Worm (Caenorhabditis elegans) whole organism, L1 larva: ENCODE data around the gene dyf-18.

Experiments
- Y116A8C.19 ChIP-seq: sonication (generic microtip); optimal IDR thresholded peaks from 2 replicates; lab custom pipeline; 2016; ENCODE audit warnings: missing compliant biosample characterization, missing genetic modification characterization, borderline replicate concordance
- blmp-1 ChIP-seq: fragments of 150-350 bp; optimal IDR thresholded peaks from 2 replicates; lab custom pipeline; 2014; ENCODE audit warnings: missing biosample characterization, missing genetic modification characterization
- ceh-63 ChIP-seq: fragments of 200-800 bp; sonication (Bioruptor generic); optimal IDR thresholded peaks from 2 replicates; lab custom pipeline; 2018; ENCODE audit warnings: mild to moderate bottlenecking, missing genetic modification characterization, missing compliant biosample characterization
- efl-1 ChIP-seq, 4 experiments: fragments of 150-350 bp; optimal IDR thresholded peaks in 3 of 4; peaks in 1 of 4; 1 replicate in 1 of 4; 2 replicates in 3 of 4; lab custom pipeline; 2014; ENCODE audit warnings: missing biosample characterization in 2 of 4, missing genetic modification characterization in 2 of 4, missing genetic modification reagents in 2 of 4
- efl-3 ChIP-seq: fragments of 200-800 bp; sonication (Bioruptor generic); optimal IDR thresholded peaks from 2 replicates; lab custom pipeline; 2018; ENCODE audit warnings: mild to moderate bottlenecking, missing genetic modification characterization, missing compliant biosample characterization
- egl-27 ChIP-seq, 2 experiments: fragments of 150-350 bp in 1 of 2; sonication (generic microtip); optimal IDR thresholded peaks; 3 replicates each; lab custom pipeline; 2017 to 2018; ENCODE audit warnings: missing biosample characterization in 2 of 2, missing genetic modification characterization in 2 of 2, missing genetic modification reagents in 2 of 2
- elt-2 ChIP-seq: sonication (generic microtip); optimal IDR thresholded peaks from 2 replicates; lab custom pipeline; 2016; ENCODE audit warnings: missing genetic modification characterization, mild to moderate bottlenecking, inconsistent platforms, missing compliant biosample characterization, missing genetic modification reagents
- elt-3 ChIP-seq, 6 experiments: fragments of 150-350 bp in 1 of 6; sonication (generic microtip); optimal IDR thresholded peaks; 2 replicates each; lab custom pipeline; 2017 to 2018; ENCODE audit warnings: missing biosample characterization in 6 of 6, missing genetic modification characterization in 6 of 6, inconsistent platforms in 1 of 6
- ets-5 ChIP-seq: fragments of 200-800 bp; sonication (Bioruptor generic); IDR thresholded peaks from 2 replicates; pipeline ENCODE4 v1.3.6; 2022; ENCODE audit warnings: missing genetic modification characterization, missing compliant biosample characterization
- fos-1 ChIP-seq: fragments of 150-350 bp; optimal IDR thresholded peaks from 2 replicates; lab custom pipeline; 2014; ENCODE audit warnings: missing biosample characterization, missing genetic modification characterization
- hpl-2 ChIP-seq: fragments of 150-350 bp; optimal IDR thresholded peaks from 2 replicates; lab custom pipeline; 2014; ENCODE audit warnings: missing biosample characterization, missing genetic modification reagents, missing genetic modification characterization
- lin-13 ChIP-seq: fragments of 150-350 bp; optimal IDR thresholded peaks from 2 replicates; lab custom pipeline; 2014; ENCODE audit warnings: missing biosample characterization, missing genetic modification reagents, missing genetic modification characterization
- lin-14 ChIP-seq: fragments of 200-800 bp; sonication (Bioruptor generic); optimal IDR thresholded peaks from 2 replicates; lab custom pipeline; 2018; ENCODE audit warnings: mild to moderate bottlenecking, missing genetic modification characterization, moderate library complexity, missing compliant biosample characterization
- lir-3 ChIP-seq: sonication (generic microtip); optimal IDR thresholded peaks from 2 replicates; lab custom pipeline; 2016; ENCODE audit warnings: mild to moderate bottlenecking, missing genetic modification characterization, moderate library complexity, missing compliant biosample characterization; ENCODE audit not compliant: poor library complexity
- lsy-2 ChIP-seq, 2 experiments: fragments of 150-350 bp; optimal IDR thresholded peaks; 2 replicates each; lab custom pipeline; 2014; ENCODE audit warnings: missing biosample characterization in 2 of 2, missing genetic modification characterization in 2 of 2
- mdl-1 ChIP-seq, 2 experiments: fragments of 150-350 bp; optimal IDR thresholded peaks; 2 replicates each; lab custom pipeline; 2014 to 2017; ENCODE audit warnings: missing biosample characterization in 2 of 2, missing genetic modification characterization in 2 of 2, inconsistent platforms in 1 of 2
- nhr-11 ChIP-seq: fragments of 150-350 bp; optimal IDR thresholded peaks from 2 replicates; lab custom pipeline; 2014; ENCODE audit warnings: missing biosample characterization, missing genetic modification characterization
- nhr-20 ChIP-seq: sonication (generic microtip); optimal IDR thresholded peaks from 2 replicates; lab custom pipeline; 2016; ENCODE audit warnings: mild to moderate bottlenecking, missing genetic modification characterization, missing compliant biosample characterization
- nhr-47 ChIP-seq: sonication (generic microtip); optimal IDR thresholded peaks from 2 replicates; lab custom pipeline; 2016; ENCODE audit warnings: mild to moderate bottlenecking, missing genetic modification characterization, moderate library complexity, missing compliant biosample characterization
- nhr-76 ChIP-seq: sonication (generic microtip); optimal IDR thresholded peaks from 2 replicates; lab custom pipeline; 2017; ENCODE audit warnings: missing biosample characterization, missing genetic modification characterization
- nhr-84 ChIP-seq: sonication (generic microtip); optimal IDR thresholded peaks from 2 replicates; lab custom pipeline; 2017; ENCODE audit warnings: missing biosample characterization, missing genetic modification characterization
- nhr-90 ChIP-seq: sonication (generic microtip); optimal IDR thresholded peaks from 2 replicates; lab custom pipeline; 2016; ENCODE audit warnings: mild to moderate bottlenecking, missing genetic modification characterization, missing compliant biosample characterization; ENCODE audit not compliant: poor library complexity
- snpc-4 ChIP-seq: fragments of 150-350 bp; optimal IDR thresholded peaks from 2 replicates; lab custom pipeline; 2014; ENCODE audit warnings: missing biosample characterization, missing genetic modification characterization
- sox-4 ChIP-seq: sonication (generic microtip); optimal IDR thresholded peaks from 2 replicates; lab custom pipeline; 2016; ENCODE audit warnings: missing genetic modification characterization, missing compliant biosample characterization
- xbp-1 ChIP-seq: sonication (generic microtip); optimal IDR thresholded peaks from 2 replicates; lab custom pipeline; 2016; ENCODE audit warnings: missing genetic modification characterization, missing compliant biosample characterization
- zag-1 ChIP-seq: fragments of 150-350 bp; optimal IDR thresholded peaks from 2 replicates; lab custom pipeline; 2014; ENCODE audit warnings: missing biosample characterization, missing genetic modification characterization

Gene dyf-18

DNA sequence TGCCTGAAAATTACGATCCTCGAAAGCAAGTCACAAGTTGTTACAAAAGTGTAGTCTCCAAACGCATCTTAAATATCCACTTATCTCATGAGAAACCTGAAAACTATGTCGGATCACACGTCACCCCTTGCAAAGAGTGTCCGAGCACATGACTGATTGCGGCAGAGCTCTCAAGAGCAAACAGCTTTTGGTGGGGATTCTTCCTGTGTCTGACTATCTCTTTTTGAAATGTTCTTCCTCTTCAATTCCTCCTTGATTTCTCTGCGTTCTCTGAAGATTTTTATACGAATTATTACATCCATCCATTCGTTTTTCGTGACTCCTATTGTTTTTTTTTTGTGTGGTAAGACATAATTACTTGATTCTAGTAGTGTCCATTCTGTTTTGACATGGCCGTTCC, 52.1 kb downstream of the dyf-18 start, which contains the start of gene T12A7.6 (continued):
- TF ChIP-seq Y116A8C.19 (tag; lab: Kevin White, UChicago) (no peak), fos-1 (tag; lab: Kevin White, UChicago) (no peak), blmp-1 (no peak), nhr-76 (tag; lab: Kevin White, UChicago) (no peak), nhr-90 (tag; lab: Kevin White, UChicago) (no peak), ets-5 (no peak), ceh-63 (GFP tag; lab: Kevin White, UChicago) (no peak), elt-3 (tag; optimal IDR thresholded peaks at IDR 0.05; lab: Kevin White, UChicago) (no peak), lsy-2 (tag; optimal IDR thresholded peaks at IDR 0.05; lab: Kevin White, UChicago) (peak in 1 of 2 experiments; percentile 56), sox-4 (tag; lab: Kevin White, UChicago) (no peak), zag-1 (tag; lab: Kevin White, UChicago) (no peak), efl-3 (GFP tag; lab: Kevin White, UChicago) (no peak), mdl-1 (tag; optimal IDR thresholded peaks at IDR 0.05; lab: Kevin White, UChicago) (peak in 1 of 2 experiments; percentile 27), nhr-11 (peak; percentile 22), xbp-1 (no peak), nhr-47 (tag; lab: Kevin White, UChicago) (no peak), snpc-4 (no peak), lin-14 (GFP tag; lab: Kevin White, UChicago) (peak; percentile 72), lin-13 (no peak), nhr-20 (peak; percentile 49), nhr-84 (tag; lab: Kevin White, UChicago) (no peak), efl-1 (optimal IDR thresholded peaks at IDR 0.05; lab: Kevin White, UChicago) (peak; percentile 0 to 10), efl-1 (GFP tag; optimal IDR thresholded peaks at IDR 0.05 in 1 of 2; lab: Kevin White, UChicago) (no peak), elt-2 (no peak), egl-27 (tag; optimal IDR thresholded peaks at IDR 0.05; lab: Kevin White, UChicago) (no peak), lir-3 (no peak), hpl-2 (no peak)
